Worm (Caenorhabditis elegans) whole organism, late embryonic: ENCODE measurements around the gene Y54G2A.40.

ENCODE experiments used
- C08G9.2 ChIP-seq: sonication (generic microtip); optimal IDR thresholded peaks from 2 replicates; lab custom pipeline; 2016; ENCODE audit warnings: mild to moderate bottlenecking, missing genetic modification characterization, moderate library complexity, missing compliant biosample characterization
- C38D4.7 ChIP-seq: fragments of 200-800 bp; sonication (Bioruptor generic); optimal IDR thresholded peaks from 2 replicates; lab custom pipeline; 2018; ENCODE audit warnings: mild to moderate bottlenecking, missing genetic modification characterization, moderate library complexity, missing compliant biosample characterization
- K09A11.1 ChIP-seq: sonication (generic microtip); optimal IDR thresholded peaks from 2 replicates; lab custom pipeline; 2017; ENCODE audit warnings: antibody characterized with exemption, mild to moderate bottlenecking, missing genetic modification characterization, missing compliant biosample characterization; ENCODE audit not compliant: insufficient read depth
- ama-1 ChIP-seq: fragments of 150-350 bp; optimal IDR thresholded peaks from 2 replicates; lab custom pipeline; 2014
- ceh-14 ChIP-seq: sonication (generic microtip); optimal IDR thresholded peaks from 2 replicates; lab custom pipeline; 2016; ENCODE audit warnings: missing genotype, missing genetic modification characterization, missing compliant biosample characterization
- ceh-18 ChIP-seq: sonication (generic microtip); optimal IDR thresholded peaks from 2 replicates; lab custom pipeline; 2016; ENCODE audit warnings: missing genetic modification characterization, missing compliant biosample characterization
- ceh-22 ChIP-seq: sonication (generic microtip); optimal IDR thresholded peaks from 2 replicates; lab custom pipeline; 2017; ENCODE audit warnings: missing biosample characterization, missing genetic modification characterization
- ceh-24 ChIP-seq: sonication (generic microtip); optimal IDR thresholded peaks from 2 replicates; lab custom pipeline; 2016; ENCODE audit warnings: mild to moderate bottlenecking, missing genetic modification characterization, missing compliant biosample characterization
- ceh-30 ChIP-seq: fragments of 150-350 bp; optimal IDR thresholded peaks from 2 replicates; lab custom pipeline; 2014; ENCODE audit warnings: missing biosample characterization, missing genetic modification characterization
- ceh-34 ChIP-seq: sonication (generic microtip); optimal IDR thresholded peaks from 2 replicates; lab custom pipeline; 2016; ENCODE audit warnings: mild to moderate bottlenecking, missing genetic modification characterization, missing compliant biosample characterization
- ceh-45 ChIP-seq: fragments of 200-800 bp; sonication (Bioruptor generic); IDR thresholded peaks from 2 replicates; pipeline ENCODE4 v1.3.6; 2022; ENCODE audit warnings: missing genetic modification reagents, missing genetic modification characterization, missing compliant biosample characterization
- ceh-48 ChIP-seq: sonication (generic microtip); optimal IDR thresholded peaks from 2 replicates; lab custom pipeline; 2016; ENCODE audit warnings: missing genetic modification characterization, inconsistent platforms, missing compliant biosample characterization
- ceh-9 ChIP-seq: sonication (generic microtip); optimal IDR thresholded peaks from 2 replicates; lab custom pipeline; 2016; ENCODE audit warnings: mild to moderate bottlenecking, missing genetic modification characterization, inconsistent platforms, missing compliant biosample characterization
- che-1 ChIP-seq: sonication (generic microtip); optimal IDR thresholded peaks from 2 replicates; lab custom pipeline; 2016; ENCODE audit warnings: mild to moderate bottlenecking, missing genetic modification characterization, missing compliant biosample characterization
- elt-2 ChIP-seq: sonication (generic microtip); optimal IDR thresholded peaks from 2 replicates; lab custom pipeline; 2016; ENCODE audit warnings: missing genetic modification reagents, missing genetic modification characterization, missing compliant biosample characterization
- elt-4 ChIP-seq: sonication (generic microtip); optimal IDR thresholded peaks from 2 replicates; lab custom pipeline; 2016; ENCODE audit warnings: missing genetic modification characterization, missing compliant biosample characterization
- fax-1 ChIP-seq: sonication (generic microtip); optimal IDR thresholded peaks from 2 replicates; lab custom pipeline; 2016; ENCODE audit warnings: missing genotype, missing genetic modification characterization, missing compliant biosample characterization
- fkh-10 ChIP-seq: fragments of 150-350 bp; optimal IDR thresholded peaks from 2 replicates; lab custom pipeline; 2014; ENCODE audit warnings: missing biosample characterization, missing genetic modification reagents, missing genetic modification characterization
- gmeb-2 ChIP-seq: sonication (generic microtip); optimal IDR thresholded peaks from 2 replicates; lab custom pipeline; 2016; ENCODE audit warnings: missing genetic modification characterization, inconsistent platforms, missing compliant biosample characterization
- hlh-15 ChIP-seq: sonication (generic microtip); optimal IDR thresholded peaks from 2 replicates; lab custom pipeline; 2016; ENCODE audit warnings: missing genetic modification characterization, missing compliant biosample characterization
- lin-11 ChIP-seq: fragments of 200-800 bp; sonication (Bioruptor generic); optimal IDR thresholded peaks from 2 replicates; lab custom pipeline; 2018; ENCODE audit warnings: mild to moderate bottlenecking, missing genetic modification characterization, missing compliant biosample characterization
- nfya-1 ChIP-seq: sonication (generic microtip); optimal IDR thresholded peaks from 2 replicates; lab custom pipeline; 2017; ENCODE audit warnings: missing genetic modification characterization, mild to moderate bottlenecking, missing compliant biosample characterization, antibody characterized with exemption, moderate library complexity
- npax-4 ChIP-seq: sonication (generic microtip); optimal IDR thresholded peaks from 2 replicates; lab custom pipeline; 2016; ENCODE audit warnings: missing genetic modification characterization, missing compliant biosample characterization
- odd-2 ChIP-seq: sonication (generic microtip); optimal IDR thresholded peaks from 2 replicates; lab custom pipeline; 2017; ENCODE audit warnings: antibody characterized with exemption, mild to moderate bottlenecking, missing genetic modification characterization, missing compliant biosample characterization
- pag-3 ChIP-seq: sonication (generic microtip); optimal IDR thresholded peaks from 2 replicates; lab custom pipeline; 2016; ENCODE audit warnings: missing compliant biosample characterization, missing genetic modification characterization, borderline replicate concordance
- pat-9 ChIP-seq: fragments of 200-800 bp; sonication (Bioruptor generic); optimal IDR thresholded peaks from 2 replicates; lab custom pipeline; 2018; ENCODE audit warnings: mild to moderate bottlenecking, missing genetic modification characterization, moderate library complexity, missing compliant biosample characterization
- pha-2 ChIP-seq: sonication (generic microtip); optimal IDR thresholded peaks from 2 replicates; lab custom pipeline; 2017; ENCODE audit warnings: mild to moderate bottlenecking, missing genetic modification characterization, missing compliant biosample characterization
- pqm-1 ChIP-seq: sonication (generic microtip); optimal IDR thresholded peaks from 2 replicates; lab custom pipeline; 2016; ENCODE audit warnings: missing genetic modification characterization, missing compliant biosample characterization
- rnt-1 ChIP-seq: sonication (generic microtip); optimal IDR thresholded peaks from 2 replicates; lab custom pipeline; 2016; ENCODE audit warnings: missing genetic modification characterization, missing compliant biosample characterization
- sdc-2 ChIP-seq: sonication (generic microtip); optimal IDR thresholded peaks from 2 replicates; lab custom pipeline; 2016; ENCODE audit warnings: missing genotype, missing genetic modification characterization, missing compliant biosample characterization
- sox-2 ChIP-seq: fragments of 200-800 bp; sonication (Bioruptor generic); IDR thresholded peaks from 2 replicates; pipeline ENCODE4 v1.3.6; 2022; ENCODE audit warnings: missing genetic modification reagents, missing genetic modification characterization, missing compliant biosample characterization
- sox-4 ChIP-seq: sonication (generic microtip); optimal IDR thresholded peaks from 2 replicates; lab custom pipeline; 2017; ENCODE audit warnings: mild to moderate bottlenecking, missing genetic modification characterization, inconsistent platforms, missing compliant biosample characterization
- tbx-7 ChIP-seq: sonication (generic microtip); optimal IDR thresholded peaks from 2 replicates; lab custom pipeline; 2016; ENCODE audit warnings: missing genotype, missing genetic modification characterization, missing compliant biosample characterization
- unc-86 ChIP-seq: sonication (generic microtip); optimal IDR thresholded peaks from 2 replicates; lab custom pipeline; 2016; ENCODE audit warnings: missing genetic modification characterization, missing compliant biosample characterization

The Y54G2A.40 gene

DNA sequence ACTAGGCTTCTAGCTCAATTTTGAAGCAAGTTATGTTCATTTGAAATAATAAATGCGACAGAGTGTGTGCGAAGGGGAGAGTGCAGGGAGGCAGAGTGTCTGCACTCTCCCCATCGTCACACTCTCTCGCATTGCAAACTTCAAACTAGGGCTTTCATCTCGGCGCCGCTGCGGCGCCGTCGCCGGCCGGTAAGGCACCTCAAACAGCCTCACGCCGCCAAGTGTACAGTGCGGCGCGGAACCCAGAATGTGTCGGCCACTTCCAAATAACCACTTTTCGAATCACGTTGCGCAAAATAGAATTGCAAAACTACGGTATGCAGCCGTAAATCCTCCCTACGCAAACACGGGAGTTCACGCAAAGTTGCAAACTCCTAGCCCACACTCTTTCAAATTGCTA, 3.0 kb downstream of the Y54G2A.40 start:
- TF ChIP-seq sox-2, result no peak
- TF ChIP-seq che-1 (tag; lab: Kevin White, UChicago), result no peak
- no peak for TF ChIP-seq elt-2 (tag; lab: Kevin White, UChicago)
- no peak for TF ChIP-seq C38D4.7
- TF ChIP-seq pat-9 (tag; lab: Kevin White, UChicago), result no peak
- no peak for TF ChIP-seq ceh-34 (tag; lab: Kevin White, UChicago)
- TF ChIP-seq ceh-24, result no peak
- no peak for TF ChIP-seq rnt-1 (tag; lab: Kevin White, UChicago)
- TF ChIP-seq, all 69 proteins: peak for 0

DNA sequence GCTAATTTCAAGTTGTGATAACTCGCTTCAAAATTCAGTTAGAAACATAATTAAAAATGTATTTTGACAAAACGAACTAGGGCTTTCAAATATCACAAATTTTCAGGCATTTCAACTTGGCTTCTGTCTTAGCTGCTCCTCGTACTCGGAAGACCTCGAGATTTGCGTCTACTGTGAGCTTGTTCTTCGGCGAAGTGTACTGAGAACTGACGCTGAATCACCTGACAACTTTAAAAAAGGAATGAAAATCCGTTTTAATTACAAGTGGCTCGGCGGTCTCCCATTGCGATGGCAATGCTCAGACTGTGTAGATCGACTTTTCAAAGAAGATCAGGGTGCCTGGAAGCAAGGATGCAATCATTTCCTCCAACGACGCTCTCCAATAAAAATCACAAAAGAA, 4.3 kb downstream of the Y54G2A.40 start, which contains the start of gene clec-85:
Gene clec-85, plus strand, starts transcription at position 301 of the 400 bp plus-strand sequence.
- no peak for TF ChIP-seq ceh-30 (tag; lab: Kevin White, UChicago)
- no peak for TF ChIP-seq rnt-1 (tag; lab: Kevin White, UChicago)
- TF ChIP-seq ceh-9 (tag; lab: Kevin White, UChicago), result no peak
- TF ChIP-seq gmeb-2 (tag; lab: Kevin White, UChicago), result no peak
- no peak for TF ChIP-seq ceh-48
- no peak for TF ChIP-seq ceh-24
- TF ChIP-seq unc-86 (tag; lab: Kevin White, UChicago), result no peak
- TF ChIP-seq pha-2 (tag; lab: Kevin White, UChicago), result no peak
- TF ChIP-seq sox-4 (tag; lab: Kevin White, UChicago), result no peak
- no peak for TF ChIP-seq ceh-22 (tag; lab: Kevin White, UChicago)
- no peak for TF ChIP-seq elt-4 (tag; lab: Kevin White, UChicago)
- TF ChIP-seq pag-3 (tag; lab: Kevin White, UChicago), result no peak
- TF ChIP-seq fkh-10 (GFP tag; lab: Kevin White, UChicago), result no peak
- TF ChIP-seq nfya-1 (tag; lab: Kevin White, UChicago), result no peak
- no peak for TF ChIP-seq lin-11 (tag; lab: Kevin White, UChicago)
- no peak for TF ChIP-seq odd-2 (tag; lab: Kevin White, UChicago)
- TF ChIP-seq pat-9 (tag; lab: Kevin White, UChicago), result no peak
- no peak for TF ChIP-seq ceh-45
- TF ChIP-seq sdc-2, result no peak

DNA sequence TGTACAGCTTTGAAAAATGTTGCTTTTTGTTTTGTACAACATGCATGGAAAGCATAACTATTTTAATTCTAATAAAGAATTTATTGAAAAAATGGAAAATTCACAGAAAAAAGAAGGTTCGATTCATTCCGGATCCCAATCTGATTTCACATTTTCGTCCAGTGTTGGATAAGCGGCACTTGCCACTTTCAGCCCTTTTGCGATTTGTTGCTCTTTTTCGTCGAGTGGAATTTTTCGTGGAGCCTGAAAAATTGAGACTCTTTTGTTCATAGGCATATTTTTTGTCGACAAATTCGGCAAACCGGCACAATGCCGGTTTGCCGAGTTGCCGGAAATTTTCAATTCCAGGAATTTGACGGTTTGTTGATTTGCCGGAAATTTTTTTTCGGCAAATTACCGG, 5.3 kb downstream of the Y54G2A.40 start:
- TF ChIP-seq pat-9 (tag; lab: Kevin White, UChicago) (no peak), ama-1 (lab: Kevin White, UChicago) (no peak)

DNA sequence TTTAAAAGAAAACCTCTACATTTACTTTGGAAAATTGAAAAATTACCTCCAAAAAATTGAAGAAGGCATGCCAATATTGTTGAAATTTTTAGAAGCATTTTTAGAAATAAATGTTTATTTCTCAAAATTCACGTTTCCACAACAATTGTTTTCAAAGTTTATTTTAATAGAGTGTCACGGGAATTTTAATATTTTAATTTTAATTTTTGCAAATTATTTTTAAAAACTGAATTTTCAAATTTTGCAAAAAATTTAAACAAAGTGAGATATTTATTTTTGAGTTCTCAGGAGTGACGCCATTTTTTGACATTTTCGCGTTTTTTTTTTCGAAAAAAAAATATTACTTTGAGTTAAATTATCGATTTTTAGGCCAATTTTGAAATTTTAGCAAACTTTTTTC, 6.9 kb downstream of the Y54G2A.40 start, which contains the start of gene Y54G2A.49:
Gene Y54G2A.49, minus strand, starts transcription at position 101 of the 400 bp plus-strand sequence.
- TF ChIP-seq che-1 (tag; lab: Kevin White, UChicago), result no peak
- no peak for TF ChIP-seq sox-4 (tag; lab: Kevin White, UChicago)
- no peak for TF ChIP-seq fax-1
- no peak for TF ChIP-seq K09A11.1
- no peak for TF ChIP-seq fkh-10 (GFP tag; lab: Kevin White, UChicago)
- TF ChIP-seq ceh-14 (tag; lab: Kevin White, UChicago), result no peak
- no peak for TF ChIP-seq hlh-15 (tag; lab: Kevin White, UChicago)
- TF ChIP-seq nfya-1 (tag; lab: Kevin White, UChicago), result no peak
- no peak for TF ChIP-seq elt-4 (tag; lab: Kevin White, UChicago)
- no peak for TF ChIP-seq tbx-7
- TF ChIP-seq pha-2 (tag; lab: Kevin White, UChicago), result no peak
- TF ChIP-seq pag-3 (tag; lab: Kevin White, UChicago), result no peak
- no peak for TF ChIP-seq pqm-1 (tag; lab: Kevin White, UChicago)
- TF ChIP-seq C08G9.2 (tag; lab: Kevin White, UChicago), result no peak
- no peak for TF ChIP-seq ceh-18
- TF ChIP-seq ama-1 (lab: Kevin White, UChicago), result no peak
- TF ChIP-seq ceh-30 (tag; lab: Kevin White, UChicago), result no peak
- no peak for TF ChIP-seq npax-4 (tag; lab: Kevin White, UChicago)
- TF ChIP-seq pat-9 (tag; lab: Kevin White, UChicago), result no peak
